Fruit fly (Drosophila melanogaster) Kc167 (cell line): ENCODE measurements around the gene Nup98-96.

ENCODE experiments used
- Myc ChIP-seq: fragments of >200 bp; optimal IDR thresholded peaks from 2 replicates; lab custom pipeline; 2017; ENCODE audit warnings: missing external identifiers
- Sin3A ChIP-seq: fragments of >200 bp; optimal IDR thresholded peaks from 2 replicates; lab custom pipeline; 2018; ENCODE audit warnings: missing external identifiers
- h ChIP-seq: fragments of >200 bp; optimal IDR thresholded peaks from 3 replicates; lab custom pipeline; 2018; ENCODE audit warnings: missing external identifiers
- insv ChIP-seq: fragments of >200 bp; optimal IDR thresholded peaks from 3 replicates; lab custom pipeline; 2018; ENCODE audit warnings: missing external identifiers
- psq ChIP-seq: fragments of >200 bp; optimal IDR thresholded peaks from 2 replicates; lab custom pipeline; 2017; ENCODE audit warnings: missing external identifiers
- ttk ChIP-seq: sonication (Bioruptor generic); optimal IDR thresholded peaks from 2 replicates; lab custom pipeline; 2017; ENCODE audit warnings: missing external identifiers

DNA sequence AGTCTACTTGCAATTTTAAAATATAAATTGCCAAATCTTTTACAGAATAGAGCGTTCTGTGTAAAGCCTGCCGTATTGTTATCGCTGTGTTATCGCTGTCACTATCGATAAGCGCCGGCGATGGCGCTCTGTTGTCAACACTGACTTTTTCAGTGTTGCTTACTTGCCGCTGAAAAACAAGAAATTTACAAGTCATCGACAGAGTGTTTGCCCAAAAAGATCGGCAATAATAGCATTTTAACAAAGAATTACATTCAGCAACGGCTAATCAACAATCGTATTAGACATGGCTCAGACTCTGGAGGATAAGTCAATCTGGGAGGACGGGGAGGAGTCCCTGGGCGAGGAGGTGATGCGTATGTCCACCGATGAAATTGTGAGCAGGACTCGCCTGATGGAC, 28.7 kb downstream of the Nup98-96 start, which contains the start of the genes RanBP3 and Rpt5:
- no peak for TF ChIP-seq psq (lab: Kevin White, UChicago)
- TF ChIP-seq Myc (lab: Kevin White, UChicago) = no peak
- TF ChIP-seq h (lab: Kevin White, UChicago) = no peak
- no peak for TF ChIP-seq insv (lab: Kevin White, UChicago)
- no peak for TF ChIP-seq Sin3A
- TF ChIP-seq ttk = no peak
